Fruit fly (Drosophila melanogaster): ENCODE data around the gene CG6951.

DNA sequence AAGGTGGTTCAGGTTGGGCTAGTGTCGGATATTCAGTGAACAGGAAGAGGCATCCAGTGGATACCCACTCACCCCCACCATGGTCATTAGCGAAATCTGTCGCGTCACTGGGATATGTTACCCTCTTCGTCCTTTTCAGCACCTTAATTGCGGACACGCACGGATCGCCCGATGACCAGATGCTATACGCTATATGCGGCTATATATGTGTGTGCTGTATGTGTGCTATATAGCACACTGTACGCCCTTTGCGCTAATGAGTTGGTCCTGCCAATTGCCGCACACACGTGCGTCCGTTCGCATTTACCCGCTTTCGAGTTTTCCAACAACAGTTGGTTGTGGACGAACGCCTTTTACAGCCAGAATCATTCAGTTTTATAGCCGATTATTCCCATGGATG, 40.2 kb downstream of the CG6951 start:
- TF ChIP-seq usp (GFP tag; optimal IDR thresholded peaks at IDR 0.05), result no peak
- no peak for TF ChIP-seq EcR (GFP tag; optimal IDR thresholded peaks at IDR 0.05)
- TF ChIP-seq Dll (optimal IDR thresholded peaks at IDR 0.05), result no peak
- no peak for TF ChIP-seq psq (optimal IDR thresholded peaks at IDR 0.05)
- no peak for TF ChIP-seq pan (optimal IDR thresholded peaks at IDR 0.05)
- no peak for TF ChIP-seq CG8478 (optimal IDR thresholded peaks at IDR 0.05)

Measured in whole organism.